Comparison of ENCODE assay signal across 4 worm cellular contexts in genomic region chrX:11482637-11483036, ce11.
TF ChIP-seq lines count a peak whose summit lies in the region.

No protein-coding gene starts in this region.

TF ChIP-seq in whole organism, L1 larva, 84 proteins besides CTCF, POLR2A, EP300 and RAD21 (continued from another document and continues in another):
- TF ChIP-seq lir-3 (tag; optimal IDR thresholded peaks at IDR 0.05; lab: Kevin White, UChicago; ENCODE audit: poor library complexity): no peak
- no peak for TF ChIP-seq F16B12.6 (tag; optimal IDR thresholded peaks at IDR 0.05; lab: Kevin White, UChicago)
- no peak for TF ChIP-seq fkh-10 (GFP tag; optimal IDR thresholded peaks at IDR 0.05; lab: Kevin White, UChicago)
- peak in 1 of 2 experiments; percentile 27 for TF ChIP-seq lsy-2 (tag; optimal IDR thresholded peaks at IDR 0.05; lab: Kevin White, UChicago)
- no peak for TF ChIP-seq nhr-76 (tag; optimal IDR thresholded peaks at IDR 0.05; lab: Kevin White, UChicago)
- no peak for TF ChIP-seq ces-1 (GFP tag; optimal IDR thresholded peaks at IDR 0.05; lab: Kevin White, UChicago)
- TF ChIP-seq ztf-11 (tag; optimal IDR thresholded peaks at IDR 0.05; lab: Kevin White, UChicago): no peak
- TF ChIP-seq xbp-1 (tag; optimal IDR thresholded peaks at IDR 0.05; lab: Kevin White, UChicago): no peak
- no peak for TF ChIP-seq alr-1 (tag; optimal IDR thresholded peaks at IDR 0.05; lab: Kevin White, UChicago; ENCODE audit: borderline replicate concordance)
- peak; percentile 51 for TF ChIP-seq nhr-71 (tag; optimal IDR thresholded peaks at IDR 0.05; lab: Kevin White, UChicago)
- TF ChIP-seq skn-1 (tag; optimal IDR thresholded peaks at IDR 0.05; lab: Kevin White, UChicago): no peak
- no peak for TF ChIP-seq blmp-1 (tag; optimal IDR thresholded peaks at IDR 0.05; lab: Kevin White, UChicago)
- no peak for TF ChIP-seq unc-98 (GFP tag; IDR thresholded peaks at IDR 0.05; lab: Robert Waterston, UW)
- no peak for TF ChIP-seq nhr-237 (tag; optimal IDR thresholded peaks at IDR 0.05; lab: Kevin White, UChicago)
- TF ChIP-seq ceh-63 (GFP tag; optimal IDR thresholded peaks at IDR 0.05; lab: Kevin White, UChicago): no peak
- TF ChIP-seq nhr-47 (tag; optimal IDR thresholded peaks at IDR 0.05; lab: Kevin White, UChicago): no peak
- TF ChIP-seq pag-3 (tag; optimal IDR thresholded peaks at IDR 0.05; lab: Kevin White, UChicago; ENCODE audit: borderline replicate concordance, insufficient read depth): no peak
- no peak for TF ChIP-seq lin-15B (tag; optimal IDR thresholded peaks at IDR 0.05; lab: Kevin White, UChicago)
- TF ChIP-seq snpc-4 (tag; optimal IDR thresholded peaks at IDR 0.05; lab: Kevin White, UChicago): no peak
- TF ChIP-seq nhr-90 (tag; optimal IDR thresholded peaks at IDR 0.05; lab: Kevin White, UChicago; ENCODE audit: poor library complexity): no peak
- no peak for TF ChIP-seq lin-13 (GFP tag; optimal IDR thresholded peaks at IDR 0.05; lab: Kevin White, UChicago)
- TF ChIP-seq mab-9 (GFP tag; IDR thresholded peaks at IDR 0.05; lab: Robert Waterston, UW): no peak
- TF ChIP-seq Y116A8C.19 (tag; optimal IDR thresholded peaks at IDR 0.05; lab: Kevin White, UChicago; ENCODE audit: borderline replicate concordance): no peak
- TF ChIP-seq elt-3 (tag; optimal IDR thresholded peaks at IDR 0.05; lab: Kevin White, UChicago): no peak
- TF ChIP-seq ztf-4 (tag; optimal IDR thresholded peaks at IDR 0.05; lab: Kevin White, UChicago): no peak
- no peak for TF ChIP-seq egl-13 (tag; optimal IDR thresholded peaks at IDR 0.05; lab: Kevin White, UChicago)
- TF ChIP-seq pax-3 (tag; optimal IDR thresholded peaks at IDR 0.05; lab: Kevin White, UChicago): no peak
- TF ChIP-seq ceh-88 (GFP tag; IDR thresholded peaks at IDR 0.05; lab: Robert Waterston, UW): no peak
- peak in 1 of 2 experiments; percentile 16 for TF ChIP-seq lin-35 (GFP tag; optimal IDR thresholded peaks at IDR 0.05; lab: Kevin White, UChicago)
- no peak for TF ChIP-seq nhr-19 (GFP tag; conservative IDR thresholded peaks at IDR 0.05; lab: Robert Waterston, UW)
- peak; percentile 96 for TF ChIP-seq lin-14 (GFP tag; optimal IDR thresholded peaks at IDR 0.05; lab: Kevin White, UChicago)
- no peak for TF ChIP-seq fkh-4 (tag; optimal IDR thresholded peaks at IDR 0.05; lab: Kevin White, UChicago; ENCODE audit: borderline replicate concordance)
- TF ChIP-seq nhr-84 (tag; optimal IDR thresholded peaks at IDR 0.05; lab: Kevin White, UChicago): no peak

TF ChIP-seq in whole organism, L2 larva, 48 proteins besides CTCF, POLR2A, EP300 and RAD21 (continued from another document):
- TF ChIP-seq nhr-25 (tag; optimal IDR thresholded peaks at IDR 0.05; lab: Kevin White, UChicago) (no peak), elt-3 (tag; optimal IDR thresholded peaks at IDR 0.05; lab: Kevin White, UChicago) (no peak), nhr-10 (tag; optimal IDR thresholded peaks at IDR 0.05; lab: Kevin White, UChicago) (no peak), Y55F3AM.14 (GFP tag; optimal IDR thresholded peaks at IDR 0.05; lab: Kevin White, UChicago) (no peak), ztf-4 (tag; optimal IDR thresholded peaks at IDR 0.05; lab: Kevin White, UChicago) (no peak), lin-13 (GFP tag; optimal IDR thresholded peaks at IDR 0.05; lab: Kevin White, UChicago) (no peak), mab-5 (tag; optimal IDR thresholded peaks at IDR 0.05; lab: Kevin White, UChicago) (no peak), zag-1 (tag; optimal IDR thresholded peaks at IDR 0.05; lab: Kevin White, UChicago) (no peak), peb-1 (tag; optimal IDR thresholded peaks at IDR 0.05; lab: Kevin White, UChicago) (no peak), snpc-4 (tag; optimal IDR thresholded peaks at IDR 0.05; lab: Kevin White, UChicago) (no peak), unc-62 (GFP tag; optimal IDR thresholded peaks at IDR 0.05; lab: Kevin White, UChicago) (no peak), ZK546.5 (tag; optimal IDR thresholded peaks at IDR 0.05; lab: Kevin White, UChicago) (no peak), sma-9 (GFP tag; optimal IDR thresholded peaks at IDR 0.05; lab: Kevin White, UChicago) (peak; percentile 40), sma-9 (tag; optimal IDR thresholded peaks at IDR 0.05; lab: Kevin White, UChicago) (no peak), lin-39 (tag; optimal IDR thresholded peaks at IDR 0.05; lab: Kevin White, UChicago) (no peak), nhr-129 (tag; optimal IDR thresholded peaks at IDR 0.05; lab: Kevin White, UChicago) (peak; percentile 59), C34F6.9 (tag; optimal IDR thresholded peaks at IDR 0.05; lab: Kevin White, UChicago) (no peak), sem-4 (tag; optimal IDR thresholded peaks at IDR 0.05; lab: Kevin White, UChicago) (no peak), gmeb-1 (tag; optimal IDR thresholded peaks at IDR 0.05; lab: Kevin White, UChicago) (peak; percentile 24), mbf-1 (tag; optimal IDR thresholded peaks at IDR 0.05; lab: Kevin White, UChicago) (no peak), unc-55 (GFP tag; optimal IDR thresholded peaks at IDR 0.05; lab: Kevin White, UChicago) (peak; percentile 23), nhr-12 (tag; optimal IDR thresholded peaks at IDR 0.05; lab: Kevin White, UChicago) (no peak), aly-2 (tag; optimal IDR thresholded peaks at IDR 0.05; lab: Kevin White, UChicago) (no peak), nhr-21 (tag; optimal IDR thresholded peaks at IDR 0.05; lab: Kevin White, UChicago) (no peak), dmd-4 (tag; optimal IDR thresholded peaks at IDR 0.05; lab: Kevin White, UChicago) (no peak), ztf-1 (GFP tag; conservative IDR thresholded peaks at IDR 0.05; lab: Robert Waterston, UW) (no peak), lsy-2 (tag; optimal IDR thresholded peaks at IDR 0.05; lab: Kevin White, UChicago) (no peak), nhr-11 (tag; optimal IDR thresholded peaks at IDR 0.05; lab: Kevin White, UChicago) (no peak), lin-11 (tag; optimal IDR thresholded peaks at IDR 0.05; lab: Kevin White, UChicago) (no peak), mdl-1 (tag; optimal IDR thresholded peaks at IDR 0.05; lab: Kevin White, UChicago) (peak in 1 of 2 experiments; percentile 67), skn-1 (tag; optimal IDR thresholded peaks at IDR 0.05; lab: Kevin White, UChicago) (no peak), nhr-23 (tag; optimal IDR thresholded peaks at IDR 0.05; lab: Kevin White, UChicago) (no peak), nhr-6 (tag; optimal IDR thresholded peaks at IDR 0.05; lab: Kevin White, UChicago) (no peak), sma-3 (GFP tag; optimal IDR thresholded peaks at IDR 0.05; lab: Kevin White, UChicago) (no peak), R02D3.7 (tag; optimal IDR thresholded peaks at IDR 0.05; lab: Kevin White, UChicago) (no peak)

TF ChIP-seq in whole organism, L3 larva, 47 proteins besides CTCF, POLR2A, EP300 and RAD21 (continued from another document):
- TF ChIP-seq ZK546.5 (tag; optimal IDR thresholded peaks at IDR 0.05; lab: Kevin White, UChicago): no peak
- no peak for TF ChIP-seq nhr-25 (tag; optimal IDR thresholded peaks at IDR 0.05; lab: Kevin White, UChicago)
- peak; percentile 63 for TF ChIP-seq jun-1 (tag; optimal IDR thresholded peaks at IDR 0.05; lab: Kevin White, UChicago)
- TF ChIP-seq pqm-1 (tag; optimal IDR thresholded peaks at IDR 0.05; lab: Kevin White, UChicago): peak; percentile 81
- no peak for TF ChIP-seq unc-39 (tag; optimal IDR thresholded peaks at IDR 0.05; lab: Kevin White, UChicago)
- TF ChIP-seq ztf-11 (tag; optimal IDR thresholded peaks at IDR 0.05; lab: Kevin White, UChicago): no peak
- TF ChIP-seq ztf-4 (tag; optimal IDR thresholded peaks at IDR 0.05; lab: Kevin White, UChicago): no peak

TF ChIP-seq in whole organism, L4 larva, 104 proteins besides CTCF, POLR2A, EP300 and RAD21 (continued from another document):
- TF ChIP-seq daf-19 (GFP tag; conservative IDR thresholded peaks at IDR 0.05; lab: Robert Waterston, UW) (no peak), nhr-41 (GFP tag; IDR thresholded peaks at IDR 0.05; lab: Robert Waterston, UW) (no peak), ceh-20 (GFP tag; IDR thresholded peaks at IDR 0.05; lab: Robert Waterston, UW) (no peak), nhr-48 (tag; optimal IDR thresholded peaks at IDR 0.05; lab: Kevin White, UChicago) (peak; percentile 42), snpc-4 (tag; optimal IDR thresholded peaks at IDR 0.05; lab: Kevin White, UChicago) (no peak), dve-1 (tag; optimal IDR thresholded peaks at IDR 0.05; lab: Kevin White, UChicago; ENCODE audit: insufficient read depth) (peak; percentile 79), pha-4 (GFP tag; IDR thresholded peaks at IDR 0.05; lab: Robert Waterston, UW) (peak; percentile 49; the same call in 1 of the 2 replicates), pha-4 (tag; optimal IDR thresholded peaks at IDR 0.05; lab: Kevin White, UChicago) (peak; percentile 89), set-16 (GFP tag; IDR thresholded peaks at IDR 0.05; lab: Robert Waterston, UW) (no peak), F44E2.7 (GFP tag; IDR thresholded peaks at IDR 0.05; lab: Robert Waterston, UW) (no peak), saeg-2 (GFP tag; IDR thresholded peaks at IDR 0.05; lab: Robert Waterston, UW) (no peak), mxl-3 (GFP tag; optimal IDR thresholded peaks at IDR 0.05; lab: Kevin White, UChicago) (no peak), F26F4.8 (GFP tag; conservative IDR thresholded peaks at IDR 0.05; lab: Robert Waterston, UW) (no peak), pqm-1 (tag; optimal IDR thresholded peaks at IDR 0.05; lab: Kevin White, UChicago) (peak; percentile 82), ces-1 (GFP tag; optimal IDR thresholded peaks at IDR 0.05; lab: Kevin White, UChicago) (no peak), nhr-28 (tag; optimal IDR thresholded peaks at IDR 0.05; lab: Kevin White, UChicago) (peak; percentile 91), nhr-10 (tag; optimal IDR thresholded peaks at IDR 0.05; lab: Kevin White, UChicago) (peak; percentile 26), vab-7 (GFP tag; IDR thresholded peaks at IDR 0.05; lab: Robert Waterston, UW) (no peak), hlh-30 (tag; optimal IDR thresholded peaks at IDR 0.05; lab: Kevin White, UChicago; ENCODE audit: insufficient read depth) (peak; percentile 25), daf-16 (GFP tag; optimal IDR thresholded peaks at IDR 0.05; lab: Kevin White, UChicago) (no peak), daf-16 (tag; optimal IDR thresholded peaks at IDR 0.05; lab: Kevin White, UChicago) (peak; percentile 54), ama-1 (optimal IDR thresholded peaks at IDR 0.05; lab: Kevin White, UChicago) (no peak), egl-43 (GFP tag; IDR thresholded peaks at IDR 0.05; lab: Robert Waterston, UW) (peak; percentile 41; the same call in 1 of the 2 replicates), nhr-42 (GFP tag; IDR thresholded peaks at IDR 0.05; lab: Robert Waterston, UW) (no peak), spr-3 (GFP tag; optimal IDR thresholded peaks at IDR 0.05; lab: Kevin White, UChicago) (no peak), unc-39 (tag; optimal IDR thresholded peaks at IDR 0.05; lab: Kevin White, UChicago) (no peak), lin-1 (GFP tag; IDR thresholded peaks at IDR 0.05; lab: Robert Waterston, UW) (no peak), unc-62 (GFP tag; optimal IDR thresholded peaks at IDR 0.05 in 1 of 2; lab: Kevin White, UChicago) (peak in 1 of 2 experiments; percentile 12), unc-62 (tag; optimal IDR thresholded peaks at IDR 0.05; lab: Kevin White, UChicago) (no peak), ztf-11 (tag; optimal IDR thresholded peaks at IDR 0.05; lab: Kevin White, UChicago) (no peak), spr-1 (tag; optimal IDR thresholded peaks at IDR 0.05; lab: Kevin White, UChicago) (no peak), cey-2 (tag; optimal IDR thresholded peaks at IDR 0.05; lab: Kevin White, UChicago; ENCODE audit: borderline replicate concordance, insufficient read depth) (no peak), ceh-82 (tag; optimal IDR thresholded peaks at IDR 0.05; lab: Kevin White, UChicago) (no peak), lin-13 (GFP tag; optimal IDR thresholded peaks at IDR 0.05; lab: Kevin White, UChicago) (peak; percentile 49), mep-1 (tag; optimal IDR thresholded peaks at IDR 0.05; lab: Kevin White, UChicago) (peak; percentile 61), nhr-77 (tag; optimal IDR thresholded peaks at IDR 0.05; lab: Kevin White, UChicago) (peak; percentile 51), T20F7.1 (GFP tag; optimal IDR thresholded peaks at IDR 0.05; lab: Kevin White, UChicago) (no peak), dmd-6 (GFP tag; IDR thresholded peaks at IDR 0.05; lab: Robert Waterston, UW) (peak; percentile 84), skn-1 (tag; optimal IDR thresholded peaks at IDR 0.05; lab: Kevin White, UChicago) (no peak), Y75B8A.6 (GFP tag; IDR thresholded peaks at IDR 0.05; lab: Robert Waterston, UW) (no peak), R02D3.7 (tag; optimal IDR thresholded peaks at IDR 0.05; lab: Kevin White, UChicago) (no peak), mdt-29 (GFP tag; IDR thresholded peaks at IDR 0.05; lab: Robert Waterston, UW) (no peak), nhr-102 (tag; optimal IDR thresholded peaks at IDR 0.05; lab: Kevin White, UChicago) (no peak), sdz-12 (GFP tag; optimal IDR thresholded peaks at IDR 0.05; lab: Kevin White, UChicago) (no peak), lsy-2 (tag; optimal IDR thresholded peaks at IDR 0.05; lab: Kevin White, UChicago) (peak in 1 of 2 experiments; percentile 29), nhr-11 (tag; optimal IDR thresholded peaks at IDR 0.05; lab: Kevin White, UChicago) (peak; percentile 2), hmg-1.1 (GFP tag; IDR thresholded peaks at IDR 0.05; lab: Robert Waterston, UW) (peak; percentile 30; the same call in 1 of the 2 replicates), arid-1 (GFP tag; conservative IDR thresholded peaks at IDR 0.05; lab: Robert Waterston, UW) (no peak), tag-97 (GFP tag; IDR thresholded peaks at IDR 0.05; lab: Robert Waterston, UW) (no peak)
